Fruit fly (Drosophila melanogaster): ENCODE results near the gene Rtnl1.

Gene Rtnl1

DNA sequence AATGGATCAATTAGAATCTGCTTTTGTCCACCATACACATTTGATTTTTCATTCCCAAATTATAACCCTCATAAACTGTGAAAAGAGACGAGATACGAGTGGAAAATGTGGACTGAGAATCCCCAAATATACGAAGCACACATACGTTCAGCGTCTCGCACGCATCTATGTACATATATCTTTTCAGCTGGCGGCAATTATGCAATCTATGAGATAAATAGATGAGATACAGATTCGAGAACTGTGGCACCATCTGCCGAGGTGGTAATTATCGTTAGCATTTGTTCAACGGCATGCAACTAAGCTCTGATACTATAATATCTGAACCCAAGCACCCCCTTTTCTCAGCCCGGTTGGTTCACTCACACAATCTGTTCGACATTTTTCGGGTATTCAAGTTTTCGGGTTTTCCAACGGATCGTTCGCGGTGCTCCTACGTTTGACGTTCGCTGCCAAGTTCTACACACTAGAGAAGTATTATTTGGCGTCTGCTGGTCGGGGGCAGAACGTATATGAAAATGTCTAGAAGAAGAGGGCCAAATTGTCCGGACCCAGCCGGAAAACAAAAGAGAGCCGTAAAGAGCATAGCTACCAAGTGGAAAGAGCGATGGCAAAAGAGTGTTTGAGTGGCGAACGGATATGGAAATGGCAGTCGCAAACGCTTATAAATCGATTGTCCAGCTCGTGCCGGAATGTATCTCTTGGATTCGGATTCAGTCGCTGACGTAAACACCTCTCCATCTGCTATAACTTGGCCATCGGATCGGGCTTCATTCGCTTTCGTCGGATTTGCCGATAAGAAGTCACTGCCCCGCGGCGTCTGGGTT is 14.3 kb downstream of the Rtnl1 start:
- TF ChIP-seq CG17801 (GFP tag; optimal IDR thresholded peaks at IDR 0.05; ENCODE audit: partially characterized antibody), result no peak

DNA sequence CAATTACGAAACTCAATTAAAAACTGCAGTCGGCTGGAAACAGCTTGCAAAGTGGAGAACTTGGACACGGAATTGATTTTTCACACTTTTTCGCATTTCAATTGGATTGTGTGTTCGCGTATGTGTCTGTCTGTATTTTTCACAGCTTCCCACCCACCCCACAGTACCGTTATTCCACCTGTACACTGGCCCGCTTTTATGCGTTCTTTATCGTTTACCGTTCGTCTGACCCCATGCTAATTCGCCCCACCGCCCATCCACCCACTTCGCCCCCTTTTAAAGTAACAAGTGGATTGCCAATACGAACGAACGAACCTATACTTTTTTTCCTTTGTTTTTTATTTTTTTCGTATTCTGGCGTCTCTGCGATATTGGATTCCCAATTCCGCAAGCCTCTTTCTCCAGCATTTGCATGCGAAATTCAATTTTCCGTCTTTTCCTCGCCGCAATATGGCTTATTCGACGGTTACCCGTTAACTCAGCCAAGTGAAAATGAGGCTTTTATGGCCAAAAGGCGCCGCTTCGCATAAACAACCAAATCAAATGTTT is 27.3 kb downstream of the Rtnl1 start:
- TF ChIP-seq CG17801 (GFP tag; optimal IDR thresholded peaks at IDR 0.05; ENCODE audit: partially characterized antibody), result no peak

- peak; percentile 96 for TF ChIP-seq CG17801 (GFP tag; optimal IDR thresholded peaks at IDR 0.05; ENCODE audit: partially characterized antibody)
Observed at dm6 chr2L:4981278-4981966, 28.1 kb downstream of the Rtnl1 start, which contains the start of the genes CG8892 and CG34126. Gene CG8892, minus strand, starts transcription at chr2L:4981592. Gene CG34126, plus strand, starts transcription at chr2L:4981614.

dm6 chr2L:4979138-4979537 is 30.4 kb downstream of the Rtnl1 start, which contains the start of gene CG8891:
Gene CG8891, minus strand, starts transcription at chr2L:4979379.
- no peak for TF ChIP-seq CG17801 (GFP tag; optimal IDR thresholded peaks at IDR 0.05; ENCODE audit: partially characterized antibody)

DNA sequence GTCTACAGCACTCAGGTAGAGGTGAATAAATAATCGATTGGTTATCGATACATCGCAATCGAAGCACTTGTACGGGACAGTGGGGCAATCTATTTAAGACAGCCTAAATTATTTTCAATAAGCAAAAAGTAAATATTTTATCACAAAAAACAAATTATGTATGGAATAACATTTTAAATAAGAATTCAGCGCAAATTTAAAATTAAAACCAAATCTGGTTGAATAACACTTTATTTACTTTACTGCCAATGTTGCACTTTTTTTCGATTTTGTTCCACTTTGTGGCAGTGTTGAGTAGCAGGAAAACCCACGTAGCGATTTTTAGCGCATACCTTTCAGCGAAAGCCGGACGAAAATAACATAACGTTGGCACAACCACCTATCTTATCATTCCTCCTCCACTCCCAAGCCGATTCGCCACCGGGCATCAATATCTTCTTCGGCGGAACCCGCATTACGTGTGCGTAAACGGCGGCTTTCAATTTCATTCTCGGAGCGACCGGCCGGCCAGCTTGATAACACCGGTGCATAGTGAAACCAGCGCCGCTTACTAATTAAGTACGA is 32.5 kb downstream of the Rtnl1 start, which contains the start of the genes Gmd and CG3792:
Gene Gmd, minus strand, starts transcription at position 36 of the 564 bp plus-strand sequence.
Gene CG3792, plus strand, starts transcription at position 325 of the 564 bp plus-strand sequence.
- peak; percentile 94 for TF ChIP-seq CG17801 (GFP tag; optimal IDR thresholded peaks at IDR 0.05; ENCODE audit: partially characterized antibody)

- peak; percentile 10 for TF ChIP-seq CG17801 (GFP tag; optimal IDR thresholded peaks at IDR 0.05; ENCODE audit: partially characterized antibody)
Observed at dm6 chr2L:4973731-4974415, 35.6 kb downstream of the Rtnl1 start, which contains the start of gene mRpL28. Gene mRpL28, plus strand, starts transcription at chr2L:4973976.

DNA sequence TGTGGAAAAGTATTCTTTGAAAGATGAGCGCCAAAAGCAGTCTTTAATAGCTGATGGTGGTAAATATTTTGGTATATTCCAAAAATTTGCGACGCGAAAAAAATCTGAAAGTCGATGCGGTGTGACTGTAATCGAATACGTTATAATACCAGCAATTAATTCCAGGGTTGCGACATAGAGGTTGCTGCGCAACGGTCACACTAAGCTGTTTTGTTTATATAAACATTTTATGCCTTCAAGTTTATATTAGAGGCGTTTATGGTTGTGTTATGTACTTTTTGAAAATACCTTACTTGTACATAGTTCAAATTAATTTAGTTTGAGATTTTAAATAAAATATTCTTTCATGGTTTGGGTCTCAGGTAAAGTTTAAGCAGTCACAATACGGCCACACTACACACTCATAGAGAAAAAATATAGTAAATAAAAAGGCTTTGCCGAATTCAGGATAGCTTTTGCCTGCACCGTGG is 38.2 kb downstream of the Rtnl1 start, which contains the start of gene CG14043:
Gene CG14043, plus strand, starts transcription at position 374 of the 470 bp plus-strand sequence.
- peak; percentile 7 for TF ChIP-seq CG17801 (GFP tag; optimal IDR thresholded peaks at IDR 0.05; ENCODE audit: partially characterized antibody)

DNA sequence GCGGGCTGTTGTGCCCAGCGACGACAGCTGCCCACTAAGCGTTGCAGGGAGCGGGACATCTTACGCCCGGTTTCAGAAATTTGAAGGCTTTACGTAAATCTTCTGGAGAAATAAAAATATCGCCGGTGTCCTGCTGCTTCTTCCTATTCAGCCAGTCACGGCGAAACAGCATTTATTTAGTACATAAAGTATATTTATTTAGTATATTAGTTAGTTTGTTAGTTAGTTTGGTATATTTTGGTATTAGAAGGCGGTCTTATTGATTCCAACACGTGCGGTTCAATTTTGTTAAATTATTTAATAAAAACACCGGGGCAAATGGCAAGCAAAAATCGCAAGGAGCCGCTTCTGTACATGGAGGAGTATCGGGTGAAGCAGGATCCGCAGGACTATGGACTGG is 40.8 kb downstream of the Rtnl1 start, which contains the start of the genes Scox and Polr1C:
Gene Scox, minus strand, starts transcription at position 169 of the 400 bp plus-strand sequence.
Gene Polr1C, plus strand, starts transcription at position 238 of the 400 bp plus-strand sequence.
- no peak for TF ChIP-seq CG17801 (GFP tag; optimal IDR thresholded peaks at IDR 0.05; ENCODE audit: partially characterized antibody)

- no peak for TF ChIP-seq CG17801 (GFP tag; optimal IDR thresholded peaks at IDR 0.05; ENCODE audit: partially characterized antibody)
Observed at dm6 chr2L:4967511-4967910, 42.0 kb downstream of the Rtnl1 start, which contains the start of gene eIF3i. Gene eIF3i, minus strand, starts transcription at chr2L:4967775.

- no peak for TF ChIP-seq CG17801 (GFP tag; optimal IDR thresholded peaks at IDR 0.05; ENCODE audit: partially characterized antibody)
Observed at dm6 chr2L:4965923-4966322, 43.6 kb downstream of the Rtnl1 start.

dm6 chr2L:4965420-4965819 is 44.1 kb downstream of the Rtnl1 start, which contains the start of gene CG34125:
Gene CG34125, plus strand, starts transcription at chr2L:4965673.
- peak; percentile 13 for TF ChIP-seq CG17801 (GFP tag; optimal IDR thresholded peaks at IDR 0.05; ENCODE audit: partially characterized antibody)

dm6 chr2L:4958111-4958510 is 51.4 kb downstream of the Rtnl1 start, which contains the start of gene CG34124:
Gene CG34124, plus strand, starts transcription at chr2L:4958411.
- no peak for TF ChIP-seq CG17801 (GFP tag; optimal IDR thresholded peaks at IDR 0.05; ENCODE audit: partially characterized antibody)

DNA sequence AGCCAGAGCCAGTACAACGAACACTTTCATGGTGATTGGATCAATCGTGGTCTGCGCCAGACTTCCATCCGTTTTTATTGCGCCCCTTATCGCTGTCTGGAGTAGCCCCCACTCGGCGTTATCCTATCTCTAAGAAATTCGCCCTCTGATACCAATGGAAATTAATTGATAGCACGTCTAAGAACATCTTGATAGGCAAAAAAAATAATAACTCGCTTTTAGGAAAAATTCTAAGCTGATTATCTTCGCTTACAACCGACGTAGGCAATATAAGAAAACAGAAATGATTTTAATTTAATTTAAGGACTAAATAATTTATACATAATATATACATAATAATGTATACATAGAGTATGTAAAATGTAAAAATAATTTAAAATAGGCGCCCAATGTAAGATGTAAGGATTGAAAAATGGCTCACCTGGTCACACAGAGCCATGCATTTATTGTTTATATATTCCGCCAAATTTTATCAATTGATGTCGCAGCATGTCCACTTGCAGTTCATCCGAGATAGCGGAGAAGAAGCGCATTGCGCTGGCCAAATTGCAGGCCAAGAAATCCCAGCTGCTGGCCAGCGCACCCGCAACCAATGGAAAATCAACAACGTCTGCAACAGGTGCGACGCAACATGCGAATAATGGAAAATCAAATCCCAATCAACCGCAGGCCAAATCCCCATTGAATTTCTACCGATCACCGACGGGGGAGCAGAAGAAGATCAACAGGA is 54.3 kb downstream of the Rtnl1 start, which contains the start of the genes Jon25Bi and Marcal1:
Gene Jon25Bi, minus strand, starts transcription at position 51 of the 730 bp plus-strand sequence.
Gene Marcal1, plus strand, starts transcription at position 416 of the 730 bp plus-strand sequence.
- no peak for TF ChIP-seq CG17801 (GFP tag; optimal IDR thresholded peaks at IDR 0.05; ENCODE audit: partially characterized antibody)

All from ovary, adult (tissue).